Worm (Caenorhabditis elegans) whole organism, mixed stage, embryonic: ENCODE data around the gene T28C12.15.

Experiments
- M03D4.4 ChIP-seq: sonication (generic microtip); optimal IDR thresholded peaks from 2 replicates; lab custom pipeline; 2017; ENCODE audit warnings: mild to moderate bottlenecking, missing genetic modification characterization, missing compliant biosample characterization
- bed-3 ChIP-seq: fragments of 200-800 bp; sonication (Bioruptor generic); optimal IDR thresholded peaks from 3 replicates; lab custom pipeline; 2018; ENCODE audit warnings: mild to moderate bottlenecking, missing genetic modification characterization, moderate library complexity, missing compliant biosample characterization
- blmp-1 ChIP-seq: fragments of 150-350 bp; optimal IDR thresholded peaks from 2 replicates; lab custom pipeline; 2014; ENCODE audit warnings: missing biosample characterization, missing genetic modification characterization
- ceh-43 ChIP-seq: fragments of 200-800 bp; sonication (Bioruptor generic); optimal IDR thresholded peaks from 2 replicates; lab custom pipeline; 2018; ENCODE audit warnings: mild to moderate bottlenecking, missing genetic modification characterization, moderate library complexity, missing compliant biosample characterization
- ceh-83 ChIP-seq: fragments of 200-800 bp; sonication (Bioruptor generic); optimal IDR thresholded peaks from 2 replicates; lab custom pipeline; 2018; ENCODE audit warnings: mild to moderate bottlenecking, missing genetic modification characterization, missing compliant biosample characterization
- ces-1 ChIP-seq: fragments of 150-350 bp; optimal IDR thresholded peaks from 2 replicates; lab custom pipeline; 2014; ENCODE audit warnings: missing biosample characterization, missing genetic modification reagents, missing genetic modification characterization
- cnd-1 ChIP-seq: fragments of 200-800 bp; sonication (Bioruptor generic); optimal IDR thresholded peaks from 2 replicates; lab custom pipeline; 2018; ENCODE audit warnings: mild to moderate bottlenecking, missing genetic modification characterization, missing compliant biosample characterization
- elt-1 ChIP-seq: sonication (generic microtip); optimal IDR thresholded peaks from 2 replicates; lab custom pipeline; 2017; ENCODE audit warnings: missing genetic modification characterization, mild to moderate bottlenecking, missing compliant biosample characterization, antibody characterized with exemption, moderate library complexity, borderline replicate concordance; ENCODE audit not compliant: insufficient read depth
- elt-3 ChIP-seq: fragments of 150-350 bp; optimal IDR thresholded peaks from 2 replicates; lab custom pipeline; 2014; ENCODE audit warnings: missing biosample characterization, missing genetic modification characterization
- flh-1 ChIP-seq: fragments of 200-800 bp; sonication (Bioruptor generic); optimal IDR thresholded peaks from 2 replicates; lab custom pipeline; 2018; ENCODE audit warnings: mild to moderate bottlenecking, missing genetic modification characterization, moderate library complexity, missing compliant biosample characterization
- ham-2 ChIP-seq: fragments of 200-800 bp; sonication (Bioruptor generic); optimal IDR thresholded peaks from 2 replicates; lab custom pipeline; 2018; ENCODE audit warnings: mild to moderate bottlenecking, missing genetic modification characterization, missing compliant biosample characterization
- hlh-1 ChIP-seq: fragments of 150-350 bp; optimal IDR thresholded peaks from 2 replicates; lab custom pipeline; 2014; ENCODE audit warnings: missing biosample characterization, missing genetic modification reagents, missing genetic modification characterization
- lin-13 ChIP-seq: fragments of 150-350 bp; optimal IDR thresholded peaks from 2 replicates; lab custom pipeline; 2014; ENCODE audit warnings: missing biosample characterization, missing genetic modification characterization
- lin-32 ChIP-seq: fragments of 200-800 bp; sonication (Bioruptor generic); optimal IDR thresholded peaks from 2 replicates; lab custom pipeline; 2018; ENCODE audit warnings: mild to moderate bottlenecking, missing genetic modification characterization, missing compliant biosample characterization
- lsy-2 ChIP-seq: fragments of 150-350 bp; optimal IDR thresholded peaks from 2 replicates; lab custom pipeline; 2014; ENCODE audit warnings: missing biosample characterization, missing genetic modification characterization
- mab-5 ChIP-seq: fragments of 150-350 bp; optimal IDR thresholded peaks from 2 replicates; lab custom pipeline; 2014; ENCODE audit warnings: missing biosample characterization, missing genetic modification characterization
- mep-1 ChIP-seq: fragments of 150-350 bp; optimal IDR thresholded peaks from 2 replicates; lab custom pipeline; 2017; ENCODE audit warnings: missing biosample characterization, missing genetic modification reagents, missing genetic modification characterization, inconsistent platforms
- nhr-12 ChIP-seq: fragments of 150-350 bp; optimal IDR thresholded peaks from 2 replicates; lab custom pipeline; 2014; ENCODE audit warnings: missing biosample characterization, missing genetic modification characterization
- nhr-2 ChIP-seq: fragments of 150-350 bp; optimal IDR thresholded peaks from 2 replicates; lab custom pipeline; 2014; ENCODE audit warnings: missing biosample characterization, missing genetic modification characterization
- nhr-237 ChIP-seq: fragments of 150-350 bp; optimal IDR thresholded peaks from 2 replicates; lab custom pipeline; 2014; ENCODE audit warnings: missing biosample characterization, missing genetic modification characterization
- nhr-28 ChIP-seq: fragments of 150-350 bp; optimal IDR thresholded peaks from 2 replicates; lab custom pipeline; 2014; ENCODE audit warnings: missing biosample characterization, missing genetic modification characterization
- nhr-76 ChIP-seq: sonication (generic microtip); optimal IDR thresholded peaks from 2 replicates; lab custom pipeline; 2017; ENCODE audit warnings: missing biosample characterization, missing genetic modification characterization
- pha-4 ChIP-seq: fragments of 150-350 bp; optimal IDR thresholded peaks from 2 replicates; lab custom pipeline; 2018; ENCODE audit warnings: missing biosample characterization, missing genetic modification reagents, missing genetic modification characterization
- sem-2 ChIP-seq: fragments of 200-800 bp; sonication (Bioruptor generic); optimal IDR thresholded peaks from 2 replicates; lab custom pipeline; 2018; ENCODE audit warnings: mild to moderate bottlenecking, missing genetic modification characterization, missing compliant biosample characterization
- snpc-4 ChIP-seq: fragments of 150-350 bp; optimal IDR thresholded peaks from 2 replicates; lab custom pipeline; 2014; ENCODE audit warnings: missing biosample characterization, missing genetic modification characterization
- sptf-1 ChIP-seq: sonication (generic microtip); optimal IDR thresholded peaks from 2 replicates; lab custom pipeline; 2017; ENCODE audit warnings: mild to moderate bottlenecking, missing genetic modification characterization, moderate library complexity, missing compliant biosample characterization
- tbx-8 ChIP-seq: fragments of 200-800 bp; sonication (Bioruptor generic); optimal IDR thresholded peaks from 2 replicates; lab custom pipeline; 2018; ENCODE audit warnings: mild to moderate bottlenecking, missing genetic modification characterization, moderate library complexity, missing compliant biosample characterization
- unc-120 ChIP-seq: sonication (generic microtip); optimal IDR thresholded peaks from 2 replicates; lab custom pipeline; 2017; ENCODE audit warnings: missing genetic modification characterization, missing compliant biosample characterization; ENCODE audit not compliant: poor library complexity, severe bottlenecking
- unc-39 ChIP-seq: fragments of 150-350 bp; optimal IDR thresholded peaks from 2 replicates; lab custom pipeline; 2014; ENCODE audit warnings: missing biosample characterization, missing genetic modification characterization
- unc-62 ChIP-seq: fragments of 150-350 bp; optimal IDR thresholded peaks from 2 replicates; lab custom pipeline; 2014; ENCODE audit warnings: missing biosample characterization, missing genetic modification reagents, missing genetic modification characterization
- zip-8 ChIP-seq: fragments of 150-350 bp; optimal IDR thresholded peaks from 2 replicates; lab custom pipeline; 2014; ENCODE audit warnings: missing biosample characterization, missing genetic modification characterization
- ztf-11 ChIP-seq: fragments of 150-350 bp; optimal IDR thresholded peaks from 2 replicates; lab custom pipeline; 2014; ENCODE audit warnings: missing biosample characterization, missing genetic modification characterization

The T28C12.15 gene

DNA sequence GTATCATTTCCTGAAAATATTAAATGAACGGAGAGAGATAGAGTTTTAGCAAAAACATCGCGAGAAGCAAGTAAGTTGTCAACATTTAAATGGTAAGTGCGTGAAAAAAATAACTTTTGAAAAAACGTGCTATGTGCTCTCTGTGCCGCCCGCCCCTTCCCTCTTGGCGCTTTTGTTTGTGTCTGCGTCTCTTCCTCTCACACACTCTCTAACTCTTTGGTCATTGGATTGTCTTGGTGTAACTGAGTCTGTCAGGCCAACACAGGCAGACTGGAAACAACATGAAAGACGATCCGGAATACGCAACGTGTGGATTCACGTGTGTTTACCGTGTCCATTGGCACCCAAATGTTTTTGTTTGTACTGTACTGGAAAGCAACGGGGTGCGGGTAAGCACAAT lies 14.5 kb upstream of the T28C12.15 start, which contains the start of gene T28C12.6:
T28C12.6 (minus strand) TSS at position 12 of the 400 bp plus-strand sequence.
- TF ChIP-seq elt-3 (tag; lab: Kevin White, UChicago) (no peak), blmp-1 (no peak), cnd-1 (tag; lab: Kevin White, UChicago) (no peak), unc-120 (tag; lab: Kevin White, UChicago) (no peak), flh-1 (no peak), ces-1 (GFP tag; lab: Kevin White, UChicago) (no peak), nhr-76 (no peak), nhr-12 (no peak), lin-13 (tag; lab: Kevin White, UChicago) (no peak)

ce11 chrV:6335226-6335625 lies 13.6 kb upstream of the T28C12.15 start:
- no peak for TF ChIP-seq zip-8 (tag; lab: Kevin White, UChicago)
- TF ChIP-seq flh-1, result no peak
- TF ChIP-seq M03D4.4 (tag; lab: Kevin White, UChicago), result no peak
- no peak for TF ChIP-seq elt-1
- no peak for TF ChIP-seq pha-4 (tag; lab: Kevin White, UChicago)
- TF ChIP-seq unc-62 (GFP tag; lab: Kevin White, UChicago), result no peak
- TF ChIP-seq ces-1 (GFP tag; lab: Kevin White, UChicago), result no peak
- TF ChIP-seq elt-3 (tag; lab: Kevin White, UChicago), result no peak
- no peak for TF ChIP-seq snpc-4
- TF ChIP-seq nhr-237 (tag; lab: Kevin White, UChicago), result no peak
- TF ChIP-seq lin-13 (tag; lab: Kevin White, UChicago), result no peak
- no peak for TF ChIP-seq lin-32
- TF ChIP-seq nhr-28 (tag; lab: Kevin White, UChicago), result no peak
- TF ChIP-seq sptf-1 (tag; lab: Kevin White, UChicago), result no peak
- no peak for TF ChIP-seq lsy-2 (tag; lab: Kevin White, UChicago)

DNA sequence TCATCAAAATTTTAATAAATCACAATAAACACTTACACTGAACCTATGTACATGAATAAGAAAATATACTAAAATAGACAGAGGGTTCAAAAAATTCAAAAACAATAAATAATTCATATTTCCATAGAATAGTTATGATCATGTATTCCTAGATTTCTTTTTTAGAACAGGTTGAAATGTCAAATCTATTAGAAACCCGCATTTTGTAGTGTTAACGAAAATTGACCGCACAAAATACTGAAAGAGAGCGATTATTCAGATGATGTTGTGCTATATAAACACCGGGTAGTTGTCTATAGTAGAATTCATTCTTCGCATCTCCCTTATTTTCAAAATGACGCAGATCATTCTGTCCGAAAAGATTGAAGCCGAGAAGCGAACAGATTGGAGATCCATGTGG lies 10.0 kb upstream of the T28C12.15 start, which contains the start of gene T28C12.1:
T28C12.1 (plus strand) TSS at position 301 of the 400 bp plus-strand sequence.
- TF ChIP-seq tbx-8 (GFP tag; lab: Kevin White, UChicago) (no peak), ces-1 (GFP tag; lab: Kevin White, UChicago) (no peak), elt-3 (tag; lab: Kevin White, UChicago) (no peak), mab-5 (tag; lab: Kevin White, UChicago) (no peak), nhr-12 (no peak), nhr-76 (no peak), hlh-1 (tag; lab: Kevin White, UChicago) (no peak), blmp-1 (no peak), mep-1 (no peak), elt-1 (no peak), ceh-83 (GFP tag; lab: Kevin White, UChicago) (no peak), unc-39 (tag; lab: Kevin White, UChicago) (no peak), ham-2 (GFP tag; lab: Kevin White, UChicago) (no peak)

- TF ChIP-seq mep-1 (no peak), tbx-8 (GFP tag; lab: Kevin White, UChicago) (no peak)
Observed at ce11 chrV:6328897-6329296, 7.3 kb upstream of the T28C12.15 start, which contains the start of gene T28C12.2. T28C12.2 (plus strand) TSS chrV:6329197.

DNA sequence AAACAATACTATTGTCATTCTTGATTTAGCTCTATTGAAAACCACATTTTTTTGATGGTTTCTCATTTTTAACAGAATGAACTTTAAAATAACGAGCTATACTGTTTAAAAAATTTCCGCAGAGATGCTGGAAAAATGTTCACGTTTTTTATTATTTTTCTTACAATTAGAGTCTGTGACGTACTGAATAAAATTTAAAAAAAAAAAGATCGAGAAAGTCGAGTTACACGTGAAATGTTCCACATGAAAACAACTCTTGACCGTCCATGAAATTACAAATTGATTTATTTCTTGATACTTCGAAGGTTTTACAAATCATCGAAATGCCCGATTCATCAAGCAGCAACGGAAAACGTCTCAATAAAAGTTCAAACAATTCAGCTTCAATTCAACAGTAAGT lies 5.4 kb upstream of the T28C12.15 start, which contains the start of gene fbxa-202:
fbxa-202 (plus strand) TSS at position 301 of the 400 bp plus-strand sequence.
- TF ChIP-seq nhr-12 (no peak), blmp-1 (no peak), unc-39 (tag; lab: Kevin White, UChicago) (no peak), M03D4.4 (tag; lab: Kevin White, UChicago) (no peak), ztf-11 (tag; lab: Kevin White, UChicago) (no peak), ceh-83 (GFP tag; lab: Kevin White, UChicago) (no peak), snpc-4 (no peak), lin-32 (no peak), unc-62 (GFP tag; lab: Kevin White, UChicago) (no peak), bed-3 (GFP tag; lab: Kevin White, UChicago) (no peak), elt-3 (tag; lab: Kevin White, UChicago) (no peak), nhr-2 (tag; lab: Kevin White, UChicago) (no peak), nhr-76 (no peak), flh-1 (no peak), sem-2 (GFP tag; lab: Kevin White, UChicago) (no peak), mep-1 (no peak), ham-2 (GFP tag; lab: Kevin White, UChicago) (no peak), ceh-43 (GFP tag; lab: Kevin White, UChicago) (no peak)
- TF ChIP-seq, all 35 proteins: peak for 0
